Fruit fly (Drosophila melanogaster) whole organism, prepupa: ENCODE results near the gene CG15047.
A peak's percentile ranks its signal among the peaks of the same experiment; 100 is the strongest.

Experiments used
- CG11762 ChIP-seq: fragments of 200-800 bp; sonication (Bioruptor generic); optimal IDR thresholded peaks from 3 replicates; lab custom pipeline; 2016; ENCODE audit warnings: missing biosample characterization, missing genetic modification characterization; ENCODE audit not compliant: insufficient read depth
- CG31627 ChIP-seq: fragments of 200-800 bp; sonication (Bioruptor generic); optimal IDR thresholded peaks from 3 replicates; lab custom pipeline; 2016; ENCODE audit warnings: missing biosample characterization, missing genetic modification characterization
- CG6792 ChIP-seq: fragments of 200-800 bp; sonication (Bioruptor generic); optimal IDR thresholded peaks from 3 replicates; lab custom pipeline; 2016; ENCODE audit warnings: missing biosample characterization, missing genetic modification characterization
- CG6854 ChIP-seq: fragments of 200-800 bp; sonication (Bioruptor generic); optimal IDR thresholded peaks from 2 replicates; lab custom pipeline; 2017; ENCODE audit warnings: missing biosample characterization, mild to moderate bottlenecking, missing genetic modification characterization
- Eip93F ChIP-seq: fragments of 200-800 bp; sonication (Bioruptor generic); optimal IDR thresholded peaks from 2 replicates; lab custom pipeline; 2016; ENCODE audit warnings: missing biosample characterization, mild to moderate bottlenecking, missing genetic modification characterization
- Ets96B ChIP-seq: fragments of 200-800 bp; optimal IDR thresholded peaks from 2 replicates; lab custom pipeline; 2019; ENCODE audit warnings: missing biosample characterization, mild to moderate bottlenecking, missing genetic modification characterization, moderate library complexity
- Hr39 ChIP-seq: fragments of 200-800 bp; sonication (Bioruptor generic); optimal IDR thresholded peaks from 2 replicates; lab custom pipeline; 2016; ENCODE audit warnings: missing biosample characterization, missing genetic modification characterization
- Hr4 ChIP-seq: fragments of 200-800 bp; sonication (Bioruptor generic); optimal IDR thresholded peaks from 3 replicates; lab custom pipeline; 2016; ENCODE audit warnings: missing biosample characterization, missing genetic modification characterization
- Lpt ChIP-seq: fragments of 200-800 bp; sonication (Bioruptor generic); optimal IDR thresholded peaks from 3 replicates; lab custom pipeline; 2016; ENCODE audit warnings: missing biosample characterization, missing genetic modification characterization

- no peak for TF ChIP-seq CG6854 (GFP tag; lab: Kevin White, UChicago)
- peak; percentile 18 for TF ChIP-seq CG6792 (GFP tag; lab: Kevin White, UChicago)
- no peak for TF ChIP-seq Hr39
- no peak for TF ChIP-seq Lpt (GFP tag; lab: Kevin White, UChicago)
- no peak for TF ChIP-seq Eip93F (GFP tag; lab: Kevin White, UChicago)
- TF ChIP-seq Hr4 (GFP tag; lab: Kevin White, UChicago): peak; percentile 65
- no peak for TF ChIP-seq CG31627 (GFP tag; lab: Kevin White, UChicago)
- TF ChIP-seq CG11762 (GFP tag; lab: Kevin White, UChicago): peak; percentile 30
- TF ChIP-seq Ets96B (tag; lab: Kevin White, UChicago): peak; percentile 35
Observed at dm6 chrX:18558583-18558982, 30.1 kb downstream of the CG15047 start.
